Worm (Caenorhabditis elegans): ENCODE results near the gene idpb-5.

DNA sequence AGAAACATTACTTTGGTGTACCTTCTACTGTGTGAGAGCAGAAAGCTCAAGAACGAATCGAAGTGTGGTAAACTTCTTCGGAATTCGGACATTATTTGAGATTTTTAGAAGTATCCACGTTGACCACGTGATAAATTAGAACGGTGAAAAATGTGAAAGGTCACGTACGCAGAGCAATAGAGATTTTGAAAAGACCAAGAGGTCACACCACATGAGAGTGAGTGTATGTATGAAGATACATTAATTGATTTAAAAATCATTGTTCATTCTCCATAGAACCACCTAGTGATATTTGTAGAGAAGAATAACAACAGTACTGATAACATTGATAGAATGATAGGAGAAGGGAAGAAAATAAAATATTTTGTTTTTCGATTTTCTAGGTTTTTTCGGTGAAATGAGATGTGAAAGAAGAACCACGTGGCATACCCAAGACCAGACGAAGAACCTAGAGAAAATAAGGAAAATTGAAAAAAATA, 16.8 kb upstream of the idpb-5 start, which contains the start of gene pyc-1:
- TF ChIP-seq nhr-77 (tag; optimal IDR thresholded peaks at IDR 0.05) (no peak), unc-62 (GFP tag; optimal IDR thresholded peaks at IDR 0.05) (no peak), skn-1 (tag; optimal IDR thresholded peaks at IDR 0.05) (no peak), elt-2 (tag; optimal IDR thresholded peaks at IDR 0.05) (peak; percentile 71), nhr-67 (tag; optimal IDR thresholded peaks at IDR 0.05) (no peak), R02D3.7 (tag; optimal IDR thresholded peaks at IDR 0.05) (no peak)
